Worm (Caenorhabditis elegans) whole organism, L4/young adult: Measurements from ENCODE around the gene C14C6.8.

ENCODE experiments used
- W03F9.2 ChIP-seq: fragments of 150-350 bp; optimal IDR thresholded peaks from 2 replicates; lab custom pipeline; 2014; ENCODE audit warnings: missing biosample characterization, missing genetic modification characterization
- him-1 ChIP-seq: sonication (generic microtip); optimal IDR thresholded peaks from 2 replicates; lab custom pipeline; 2016; ENCODE audit warnings: missing genotype, missing genetic modification reagents, missing genetic modification characterization, missing compliant biosample characterization

- no peak for TF ChIP-seq W03F9.2 (tag; lab: Kevin White, UChicago)
- no peak for TF ChIP-seq him-1 (tag; lab: Kevin White, UChicago)
Observed at ce11 chrV:596923-597322, 44.0 kb upstream of the C14C6.8 start.
